Fruit fly (Drosophila melanogaster) whole organism, embryonic: ENCODE data around the gene CG32066.

Experiments used
- Blimp-1 ChIP-seq: fragments of 200-800 bp; sonication (Bioruptor generic); optimal IDR thresholded peaks from 3 replicates; lab custom pipeline; 2018; ENCODE audit warnings: missing biosample characterization, missing genetic modification characterization, mild to moderate bottlenecking, moderate library complexity, missing genetic modification reagents
- Bteb2 ChIP-seq: fragments of 200-800 bp; sonication (Bioruptor generic); optimal IDR thresholded peaks from 2 replicates; lab custom pipeline; 2016; ENCODE audit warnings: missing biosample characterization, missing genetic modification characterization
- CG11247 ChIP-seq: fragments of 200-800 bp; sonication (Bioruptor generic); IDR thresholded peaks from 2 replicates; pipeline ENCODE4 v1.3.6; 2022; ENCODE audit warnings: missing biosample characterization, missing genetic modification characterization
- CG12236 ChIP-seq: fragments of 200-800 bp; sonication (Bioruptor generic); optimal IDR thresholded peaks from 2 replicates; lab custom pipeline; 2016; ENCODE audit warnings: missing biosample characterization, missing genetic modification characterization
- CG13287 ChIP-seq: fragments of 200-800 bp; sonication (Bioruptor generic); IDR thresholded peaks from 2 replicates; pipeline ENCODE4 v1.3.6; 2022; ENCODE audit warnings: missing biosample characterization, missing genetic modification characterization; ENCODE audit not compliant: partially characterized antibody
- CG15011 ChIP-seq: fragments of 200-800 bp; sonication (Bioruptor generic); optimal IDR thresholded peaks from 3 replicates; lab custom pipeline; 2018; ENCODE audit warnings: missing biosample characterization, mild to moderate bottlenecking, missing genetic modification characterization
- CG15073 ChIP-seq: fragments of 200-800 bp; sonication (Bioruptor generic); optimal IDR thresholded peaks from 2 replicates; lab custom pipeline; 2016; ENCODE audit warnings: missing biosample characterization, missing genetic modification characterization
- CG17829 ChIP-seq: fragments of 200-800 bp; optimal IDR thresholded peaks from 2 replicates; lab custom pipeline; 2019; ENCODE audit warnings: missing biosample characterization, mild to moderate bottlenecking, missing genetic modification characterization, moderate library complexity
- CG1832 ChIP-seq: fragments of 200-800 bp; sonication (Bioruptor generic); optimal IDR thresholded peaks from 2 replicates; lab custom pipeline; 2017; ENCODE audit warnings: missing biosample characterization, mild to moderate bottlenecking, missing genetic modification characterization, inconsistent platforms
- CG18599 ChIP-seq: fragments of 200-800 bp; sonication (Bioruptor generic); optimal IDR thresholded peaks from 3 replicates; lab custom pipeline; 2017; ENCODE audit warnings: missing biosample characterization, missing genetic modification characterization, mild to moderate bottlenecking, moderate library complexity, missing genetic modification reagents
- CG18764 ChIP-seq: fragments of 200-800 bp; sonication (Bioruptor generic); optimal IDR thresholded peaks from 3 replicates; lab custom pipeline; 2016; ENCODE audit warnings: missing biosample characterization, missing genetic modification characterization
- CG2129 ChIP-seq: fragments of 200-800 bp; sonication (Bioruptor generic); IDR thresholded peaks from 2 replicates; pipeline ENCODE4 v1.3.6; 2022; ENCODE audit warnings: missing biosample characterization, missing genetic modification characterization; ENCODE audit not compliant: partially characterized antibody
- CG2712 ChIP-seq: fragments of 200-800 bp; optimal IDR thresholded peaks from 3 replicates; lab custom pipeline; 2019; ENCODE audit warnings: missing biosample characterization, mild to moderate bottlenecking, missing genetic modification characterization, moderate library complexity
- CG32532 ChIP-seq: fragments of 200-800 bp; sonication (Bioruptor generic); IDR thresholded peaks from 2 replicates; pipeline ENCODE4 v1.3.6; 2022; ENCODE audit warnings: missing biosample characterization, missing genetic modification characterization
- CG3838 ChIP-seq: fragments of 200-800 bp; sonication (Bioruptor generic); optimal IDR thresholded peaks from 3 replicates; lab custom pipeline; 2016; ENCODE audit warnings: missing biosample characterization, missing genetic modification characterization
- CG4424 ChIP-seq: fragments of 200-800 bp; sonication (Bioruptor generic); optimal IDR thresholded peaks from 3 replicates; lab custom pipeline; 2016; ENCODE audit warnings: missing biosample characterization, missing genetic modification characterization
- CG4820 ChIP-seq: fragments of 200-800 bp; sonication (Bioruptor generic); optimal IDR thresholded peaks from 3 replicates; lab custom pipeline; 2016; ENCODE audit warnings: missing biosample characterization, missing genetic modification characterization
- CG7372 ChIP-seq: fragments of 200-800 bp; sonication (Bioruptor generic); IDR thresholded peaks from 2 replicates; pipeline ENCODE4 v1.3.6; 2022; ENCODE audit warnings: missing biosample characterization, missing genetic modification characterization
- CG8944 ChIP-seq: fragments of 200-800 bp; sonication (Bioruptor generic); optimal IDR thresholded peaks from 3 replicates; lab custom pipeline; 2016; ENCODE audit warnings: missing biosample characterization, missing genetic modification characterization
- Elba2 ChIP-seq: fragments of 200-800 bp; sonication (Bioruptor generic); optimal IDR thresholded peaks from 3 replicates; lab custom pipeline; 2016; ENCODE audit warnings: missing biosample characterization, missing genetic modification characterization
- MESR4 ChIP-seq: fragments of 200-800 bp; sonication (Bioruptor generic); optimal IDR thresholded peaks from 2 replicates; lab custom pipeline; 2018; ENCODE audit warnings: missing biosample characterization, mild to moderate bottlenecking, missing genetic modification characterization, moderate library complexity
- Oli ChIP-seq: fragments of 200-800 bp; sonication (Bioruptor generic); optimal IDR thresholded peaks from 2 replicates; lab custom pipeline; 2018; ENCODE audit warnings: missing biosample characterization, mild to moderate bottlenecking, missing genetic modification characterization, moderate library complexity
- Pdp1 ChIP-seq, 2 experiments: fragments of 200-800 bp; sonication (Bioruptor generic); optimal IDR thresholded peaks; 3 replicates each; lab custom pipeline; 2016; ENCODE audit warnings: missing biosample characterization in 2 of 2, missing genetic modification characterization in 2 of 2, mild to moderate bottlenecking in 1 of 2, moderate library complexity in 1 of 2
- Six4 ChIP-seq: fragments of 200-800 bp; sonication (Bioruptor generic); optimal IDR thresholded peaks from 2 replicates; lab custom pipeline; 2016; ENCODE audit warnings: missing biosample characterization, missing genetic modification characterization
- Trl ChIP-seq, 3 experiments: fragments of >200 bp in 2 of 3; fragments of 200-800 bp in 1 of 3; sonication (Bioruptor generic) in 1 of 3; optimal IDR thresholded peaks; 2 replicates in 1 of 3; 3 replicates in 2 of 3; lab custom pipeline; 2016 to 2017; ENCODE audit warnings: missing biosample characterization in 1 of 3, missing genetic modification characterization in 1 of 3
- bab2 ChIP-seq: fragments of 200-800 bp; sonication (Bioruptor generic); optimal IDR thresholded peaks from 2 replicates; lab custom pipeline; 2016; ENCODE audit warnings: missing biosample characterization, missing genetic modification characterization
- bsh ChIP-seq, 2 experiments: fragments of 200-800 bp; sonication (Bioruptor generic); optimal IDR thresholded peaks; 2 replicates each; lab custom pipeline; 2017 to 2018; ENCODE audit warnings: mild to moderate bottlenecking in 2 of 2, missing biosample characterization in 2 of 2, missing genetic modification characterization in 2 of 2, moderate library complexity in 1 of 2
- corto ChIP-seq: fragments of 200-800 bp; sonication (Bioruptor generic); optimal IDR thresholded peaks from 2 replicates; lab custom pipeline; 2016; ENCODE audit warnings: missing biosample characterization, mild to moderate bottlenecking, missing genetic modification characterization, moderate library complexity
- dimm ChIP-seq: fragments of 200-800 bp; sonication (Bioruptor generic); IDR thresholded peaks from 2 replicates; pipeline ENCODE4 v1.3.6; 2022; ENCODE audit warnings: missing biosample characterization, missing genetic modification characterization
- esg ChIP-seq: fragments of 200-800 bp; sonication (Bioruptor generic); conservative IDR thresholded peaks from 2 replicates; pipeline ENCODE4 v1.3.6; 2022; ENCODE audit warnings: missing biosample characterization, missing genetic modification characterization
- fu2 ChIP-seq: fragments of 200-800 bp; sonication (Bioruptor generic); optimal IDR thresholded peaks from 2 replicates; lab custom pipeline; 2016; ENCODE audit warnings: missing biosample characterization, missing genetic modification characterization
- grau ChIP-seq: fragments of 200-800 bp; optimal IDR thresholded peaks from 3 replicates; lab custom pipeline; 2019; ENCODE audit warnings: missing biosample characterization, mild to moderate bottlenecking, missing genetic modification characterization, moderate library complexity
- gro ChIP-seq: fragments of 200-800 bp; sonication (Bioruptor generic); optimal IDR thresholded peaks from 2 replicates; lab custom pipeline; 2016; ENCODE audit warnings: missing biosample characterization, missing genetic modification characterization
- ham ChIP-seq: fragments of 200-800 bp; sonication (Bioruptor generic); IDR thresholded peaks from 2 replicates; pipeline ENCODE4 v1.3.6; 2022; ENCODE audit warnings: missing biosample characterization, missing genetic modification characterization
- ind ChIP-seq: fragments of 200-800 bp; sonication (Bioruptor generic); optimal IDR thresholded peaks from 3 replicates; lab custom pipeline; 2016; ENCODE audit warnings: missing biosample characterization, missing genetic modification characterization
- klu ChIP-seq: fragments of 200-800 bp; sonication (Bioruptor generic); IDR thresholded peaks from 2 replicates; pipeline ENCODE4 v1.3.6; 2022; ENCODE audit warnings: missing biosample characterization, missing genetic modification characterization
- kni ChIP-seq: fragments of 200-800 bp; sonication (Bioruptor generic); optimal IDR thresholded peaks from 3 replicates; lab custom pipeline; 2017; ENCODE audit warnings: mild to moderate bottlenecking, missing biosample characterization, missing genetic modification reagents, missing genetic modification characterization
- lbe ChIP-seq: fragments of 200-800 bp; sonication (Bioruptor generic); optimal IDR thresholded peaks from 2 replicates; lab custom pipeline; 2016; ENCODE audit warnings: missing biosample characterization, mild to moderate bottlenecking, missing genetic modification characterization
- mirr ChIP-seq: fragments of 200-800 bp; sonication (Bioruptor generic); optimal IDR thresholded peaks from 3 replicates; lab custom pipeline; 2018; ENCODE audit warnings: missing biosample characterization, mild to moderate bottlenecking, missing genetic modification characterization
- nom ChIP-seq: fragments of 200-800 bp; sonication (Bioruptor generic); optimal IDR thresholded peaks from 2 replicates; lab custom pipeline; 2017; ENCODE audit warnings: missing biosample characterization, missing genetic modification characterization, mild to moderate bottlenecking, moderate library complexity, missing genetic modification reagents
- pan ChIP-seq, 4 experiments: fragments of >200 bp in 3 of 4; fragments of 200-800 bp in 1 of 4; sonication (Bioruptor generic) in 1 of 4; optimal IDR thresholded peaks in 3 of 4; IDR thresholded peaks in 1 of 4; 2 replicates each; pipeline versions ENCODE4 v1.3.6 to Lab custom; 2017 to 2022; ENCODE audit warnings: missing biosample characterization in 2 of 4, missing genetic modification characterization in 2 of 4, mixed read lengths in 1 of 4
- peb ChIP-seq: fragments of 200-800 bp; sonication (Bioruptor generic); IDR thresholded peaks from 2 replicates; pipeline ENCODE4 v1.3.6; 2022; ENCODE audit warnings: missing biosample characterization, missing genetic modification characterization
- pfk ChIP-seq: fragments of 200-800 bp; sonication (Bioruptor generic); optimal IDR thresholded peaks from 2 replicates; lab custom pipeline; 2018; ENCODE audit warnings: missing biosample characterization, mild to moderate bottlenecking, missing genetic modification characterization, moderate library complexity
- rib ChIP-seq: fragments of 200-800 bp; sonication (Bioruptor generic); IDR thresholded peaks from 2 replicates; pipeline ENCODE4 v1.3.6; 2022; ENCODE audit warnings: missing biosample characterization, missing genetic modification characterization
- sens-2 ChIP-seq: fragments of 200-800 bp; sonication (Bioruptor generic); IDR thresholded peaks from 2 replicates; pipeline ENCODE4 v1.3.6; 2022; ENCODE audit warnings: missing biosample characterization, missing genetic modification characterization
- ttk ChIP-seq: fragments of 200-800 bp; sonication (Bioruptor generic); IDR thresholded peaks from 2 replicates; pipeline ENCODE4 v2.1.2; 2022; ENCODE audit warnings: missing biosample characterization, missing genetic modification characterization
- yki ChIP-seq: fragments of >200 bp; optimal IDR thresholded peaks from 3 replicates; lab custom pipeline; 2018
- zf30C ChIP-seq: fragments of 200-800 bp; sonication (Bioruptor generic); optimal IDR thresholded peaks from 3 replicates; lab custom pipeline; 2018; ENCODE audit warnings: missing biosample characterization, mild to moderate bottlenecking, missing genetic modification characterization
- zfh2 ChIP-seq: fragments of 200-800 bp; sonication (Bioruptor generic); optimal IDR thresholded peaks from 2 replicates; lab custom pipeline; 2016; ENCODE audit warnings: missing biosample characterization, missing genetic modification characterization

Gene CG32066

dm6 chr3L:10659993-10660743 lies 645 bp downstream of the CG32066 start (continued):
- TF ChIP-seq Elba2 (no peak), pan (optimal IDR thresholded peaks at IDR 0.05; lab: Kevin White, UChicago) (no peak), pan (GFP tag; optimal IDR thresholded peaks at IDR 0.05 in 1 of 2, IDR thresholded peaks at IDR 0.05 in 1 of 2) (peak in 1 of 2 experiments; percentile 5), Oli (tag; lab: Kevin White, UChicago) (peak; percentile 7), CG8944 (GFP tag; lab: Kevin White, UChicago) (no peak), Trl (optimal IDR thresholded peaks at IDR 0.05; lab: Kevin White, UChicago) (peak; percentile 46 to 51), Trl (GFP tag; optimal IDR thresholded peaks at IDR 0.05; lab: Kevin White, UChicago) (no peak), Blimp-1 (GFP tag; lab: Kevin White, UChicago) (peak; percentile 29), CG17829 (tag; lab: Kevin White, UChicago) (peak; percentile 10), nom (GFP tag; lab: Kevin White, UChicago) (no peak), bsh (GFP tag; optimal IDR thresholded peaks at IDR 0.05; lab: Kevin White, UChicago) (peak in 1 of 2 experiments; percentile 4), CG15011 (GFP tag; lab: Kevin White, UChicago) (no peak), CG18599 (peak; percentile 23), zf30C (no peak), yki (lab: Kevin White, UChicago) (no peak), esg (no peak), Pdp1 (GFP tag; optimal IDR thresholded peaks at IDR 0.05; lab: Kevin White, UChicago) (no peak), CG4424 (no peak), CG2129 (GFP tag; lab: Robert Waterston, UW) (no peak), CG3838 (GFP tag; lab: Kevin White, UChicago) (no peak), ind (GFP tag; lab: Kevin White, UChicago) (no peak), gro (GFP tag; lab: Kevin White, UChicago) (no peak), corto (GFP tag; lab: Kevin White, UChicago) (no peak), CG1832 (GFP tag; lab: Kevin White, UChicago) (peak; percentile 51), CG4820 (GFP tag; lab: Kevin White, UChicago) (no peak), ham (GFP tag; lab: Robert Waterston, UW) (no peak), dimm (GFP tag; lab: Robert Waterston, UW) (no peak), rib (peak; percentile 13; the same call in 1 of the 2 replicates), klu (GFP tag; lab: Robert Waterston, UW) (no peak), CG15073 (GFP tag; lab: Kevin White, UChicago) (no peak), kni (GFP tag; lab: Kevin White, UChicago) (peak; percentile 17), MESR4 (GFP tag; lab: Kevin White, UChicago) (no peak), CG13287 (no peak), sens-2 (GFP tag; lab: Robert Waterston, UW) (no peak), ttk (GFP tag; lab: Robert Waterston, UW) (no peak), grau (tag; lab: Kevin White, UChicago) (peak; percentile 92), mirr (GFP tag; lab: Kevin White, UChicago) (no peak), lbe (no peak), CG2712 (tag; lab: Kevin White, UChicago) (peak; percentile 61), CG7372 (no peak), CG32532 (GFP tag; lab: Robert Waterston, UW) (no peak), CG18764 (GFP tag; lab: Kevin White, UChicago) (no peak), fu2 (GFP tag; lab: Kevin White, UChicago) (no peak), zfh2 (no peak), CG12236 (GFP tag; lab: Kevin White, UChicago) (no peak), Six4 (GFP tag; lab: Kevin White, UChicago) (no peak), Bteb2 (no peak), CG11247 (GFP tag; lab: Robert Waterston, UW) (no peak), peb (GFP tag; lab: Robert Waterston, UW) (no peak), bab2 (GFP tag; lab: Kevin White, UChicago) (no peak), pfk (GFP tag; lab: Kevin White, UChicago) (no peak)
